Fruit fly (Drosophila melanogaster): ENCODE results near the gene Lsp1beta.
A peak's percentile ranks its signal among the peaks of the same experiment; 100 is the strongest.

Lsp1beta gene

DNA sequence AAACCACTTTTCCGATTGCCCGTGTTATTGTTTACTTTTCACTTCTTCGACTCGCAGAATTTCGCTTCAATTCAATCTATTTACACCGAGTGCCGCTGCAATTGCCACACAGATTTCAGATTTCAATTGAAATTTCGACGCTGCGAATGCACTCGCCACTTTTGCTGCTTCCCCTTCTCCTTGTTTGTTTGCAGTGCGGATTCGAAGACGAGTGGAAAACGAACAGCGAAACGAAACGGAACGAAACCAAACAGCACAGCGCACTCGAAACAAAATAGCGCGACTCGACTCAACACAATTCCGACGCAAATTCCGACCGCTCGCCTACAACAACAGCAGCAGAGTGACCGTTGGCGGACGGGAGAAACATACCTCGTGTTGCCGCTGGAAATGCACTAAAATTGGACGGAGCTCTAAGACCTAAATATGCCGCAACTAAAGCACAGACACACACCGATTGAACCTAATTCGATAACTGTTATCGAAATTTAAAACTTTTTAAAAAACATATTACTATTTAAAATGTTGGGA is 47.5 kb upstream of the Lsp1beta start, which contains the start of gene drongo (continued):
- TF ChIP-seq CG13287 (GFP tag; IDR thresholded peaks at IDR 0.05; ENCODE audit: partially characterized antibody): peak; percentile 53; the same call in 1 of the 2 replicates
- peak; percentile 60; the same call in 1 of the 3 replicates for TF ChIP-seq CG34422 (GFP tag; IDR thresholded peaks at IDR 0.05)
- TF ChIP-seq CG5180 (GFP tag; optimal IDR thresholded peaks at IDR 0.05): peak; percentile 28
- TF ChIP-seq otp (GFP tag; IDR thresholded peaks at IDR 0.05): 0 out of 3 replicates have a peak, but pooled peaks have one; percentile 44
- TF ChIP-seq scrt (GFP tag; optimal IDR thresholded peaks at IDR 0.05): peak; percentile 45
- TF ChIP-seq CG15479 (GFP tag; optimal IDR thresholded peaks at IDR 0.05): peak; percentile 94
- TF ChIP-seq ci (GFP tag; IDR thresholded peaks at IDR 0.05): peak; percentile 76
- TF ChIP-seq ranshi (GFP tag; IDR thresholded peaks at IDR 0.05): peak; percentile 18; the same call in 1 of the 2 replicates
- TF ChIP-seq CG13424 (tag; optimal IDR thresholded peaks at IDR 0.05): peak; percentile 13
- TF ChIP-seq dati (GFP tag; IDR thresholded peaks at IDR 0.05): no peak
- TF ChIP-seq B-H2 (GFP tag; optimal IDR thresholded peaks at IDR 0.05): peak; percentile 57
- TF ChIP-seq inv (GFP tag; IDR thresholded peaks at IDR 0.05; ENCODE audit: partially characterized antibody): peak; percentile 11; the same call in 1 of the 2 replicates
- peak; percentile 97 for TF ChIP-seq Jarid2 (GFP tag; optimal IDR thresholded peaks at IDR 0.05)
- TF ChIP-seq CG12104 (GFP tag; optimal IDR thresholded peaks at IDR 0.05): no peak
- TF ChIP-seq Tbp (GFP tag; optimal IDR thresholded peaks at IDR 0.05): no peak
- peak; percentile 2 for TF ChIP-seq CG9609 (GFP tag; optimal IDR thresholded peaks at IDR 0.05)
- peak; percentile 48; the same call in 2 of the 3 replicates for TF ChIP-seq Dbx (GFP tag; IDR thresholded peaks at IDR 0.05)
- TF ChIP-seq CG5953 (GFP tag; IDR thresholded peaks at IDR 0.05): peak; percentile 47; the same call in 1 of the 2 replicates
- peak; percentile 23 for TF ChIP-seq Fer3 (tag; optimal IDR thresholded peaks at IDR 0.05)
- TF ChIP-seq CG3847 (GFP tag; IDR thresholded peaks at IDR 0.05): peak; percentile 33; the same call in 1 of the 2 replicates
- TF ChIP-seq slbo (GFP tag; IDR thresholded peaks at IDR 0.05): peak; percentile 33
- peak; percentile 50; the same call in 1 of the 2 replicates for TF ChIP-seq tna (GFP tag; IDR thresholded peaks at IDR 0.05; ENCODE audit: partially characterized antibody)
- TF ChIP-seq Hand (GFP tag; optimal IDR thresholded peaks at IDR 0.05): peak; percentile 61
- no peak for TF ChIP-seq gce (GFP tag; IDR thresholded peaks at IDR 0.05)
- no peak for TF ChIP-seq ap (GFP tag; IDR thresholded peaks at IDR 0.05)
- TF ChIP-seq CG17186 (GFP tag; optimal IDR thresholded peaks at IDR 0.05): peak; percentile 58
- TF ChIP-seq CoRest (tag; optimal IDR thresholded peaks at IDR 0.05): peak; percentile 23
- peak; percentile 4 for TF ChIP-seq CG4617 (GFP tag; optimal IDR thresholded peaks at IDR 0.05; ENCODE audit: borderline replicate concordance)
- TF ChIP-seq Antp (GFP tag; optimal IDR thresholded peaks at IDR 0.05): peak; percentile 13
- peak; percentile 48 for TF ChIP-seq CG11504 (tag; optimal IDR thresholded peaks at IDR 0.05)
- TF ChIP-seq Atf-2 (GFP tag; optimal IDR thresholded peaks at IDR 0.05): no peak
- peak; percentile 70 for TF ChIP-seq CG17912 (GFP tag; optimal IDR thresholded peaks at IDR 0.05)
- TF ChIP-seq CG12236 (GFP tag; optimal IDR thresholded peaks at IDR 0.05): no peak
- 0 out of 2 replicates have a peak, but pooled peaks have one; percentile 30 for TF ChIP-seq Xrp1 (GFP tag; IDR thresholded peaks at IDR 0.05)
- TF ChIP-seq CG14014 (GFP tag; IDR thresholded peaks at IDR 0.05): peak; percentile 38; the same call in 1 of the 2 replicates
- TF ChIP-seq Trl (optimal IDR thresholded peaks at IDR 0.05): no peak
- TF ChIP-seq Trl (GFP tag; optimal IDR thresholded peaks at IDR 0.05): peak; percentile 53
- no peak for TF ChIP-seq jumu (GFP tag; optimal IDR thresholded peaks at IDR 0.05)
- TF ChIP-seq CTCF (GFP tag; optimal IDR thresholded peaks at IDR 0.05): peak; percentile 45
- TF ChIP-seq HHEX (GFP tag; optimal IDR thresholded peaks at IDR 0.05): peak; percentile 54
- peak; percentile 37 for TF ChIP-seq Sin3A (optimal IDR thresholded peaks at IDR 0.05)
- peak; percentile 98 for TF ChIP-seq pzg (GFP tag; optimal IDR thresholded peaks at IDR 0.05)
- TF ChIP-seq Dll (GFP tag; IDR thresholded peaks at IDR 0.05; ENCODE audit: partially characterized antibody): peak; percentile 45; the same call in 1 of the 4 replicates
- no peak for TF ChIP-seq Abd-B (GFP tag; optimal IDR thresholded peaks at IDR 0.05)
- TF ChIP-seq lilli (GFP tag; optimal IDR thresholded peaks at IDR 0.05): peak; percentile 33
- no peak for TF ChIP-seq cad (GFP tag; optimal IDR thresholded peaks at IDR 0.05)
- TF ChIP-seq Gug (GFP tag; IDR thresholded peaks at IDR 0.05): peak; percentile 18; the same call in 1 of the 4 replicates
- peak; percentile 52 for TF ChIP-seq CG12299 (tag; optimal IDR thresholded peaks at IDR 0.05)
- TF ChIP-seq trem (tag; optimal IDR thresholded peaks at IDR 0.05): peak; percentile 64
- TF ChIP-seq CG4424 (GFP tag; optimal IDR thresholded peaks at IDR 0.05): no peak
- TF ChIP-seq grau (tag; optimal IDR thresholded peaks at IDR 0.05): peak; percentile 25

Measured in whole organism, embryonic.